Worm (Caenorhabditis elegans) whole organism, L3 larva: ENCODE data around the gene dpy-17.

Experiments used
- aly-2 ChIP-seq: fragments of 150-350 bp; optimal IDR thresholded peaks from 2 replicates; lab custom pipeline; 2014; ENCODE audit warnings: missing biosample characterization, missing genetic modification characterization
- ama-1 ChIP-seq: fragments of 150-350 bp; optimal IDR thresholded peaks from 2 replicates; lab custom pipeline; 2018
- ceh-16 ChIP-seq: sonication (generic microtip); optimal IDR thresholded peaks from 2 replicates; lab custom pipeline; 2017; ENCODE audit warnings: missing biosample characterization, missing genetic modification characterization
- ceh-28 ChIP-seq: fragments of 150-350 bp; optimal IDR thresholded peaks from 2 replicates; lab custom pipeline; 2014; ENCODE audit warnings: missing biosample characterization, missing genetic modification reagents, missing genetic modification characterization
- ceh-82 ChIP-seq: fragments of 150-350 bp; optimal IDR thresholded peaks from 2 replicates; lab custom pipeline; 2014; ENCODE audit warnings: missing biosample characterization, missing genetic modification characterization
- ceh-9 ChIP-seq: sonication (generic microtip); optimal IDR thresholded peaks from 2 replicates; lab custom pipeline; 2018; ENCODE audit warnings: missing biosample characterization, missing genetic modification characterization
- daf-12 ChIP-seq: fragments of 150-350 bp; optimal IDR thresholded peaks from 2 replicates; lab custom pipeline; 2014; ENCODE audit warnings: missing biosample characterization, missing genetic modification reagents, missing genetic modification characterization
- egl-27 ChIP-seq: sonication (generic microtip); optimal IDR thresholded peaks from 4 replicates; lab custom pipeline; 2017; ENCODE audit warnings: missing biosample characterization, missing genetic modification reagents, missing genetic modification characterization
- egl-5 ChIP-seq: fragments of 150-350 bp; optimal IDR thresholded peaks from 2 replicates; lab custom pipeline; 2017; ENCODE audit warnings: missing biosample characterization, missing genetic modification reagents, missing genetic modification characterization, inconsistent platforms
- elt-1 ChIP-seq: fragments of 150-350 bp; optimal IDR thresholded peaks from 2 replicates; lab custom pipeline; 2014; ENCODE audit warnings: missing biosample characterization, missing genetic modification characterization
- elt-2 ChIP-seq: sonication (generic microtip); optimal IDR thresholded peaks from 2 replicates; lab custom pipeline; 2016; ENCODE audit warnings: missing genetic modification reagents, mild to moderate bottlenecking, missing genetic modification characterization, missing compliant biosample characterization
- elt-3 ChIP-seq, 3 experiments: fragments of 150-350 bp in 1 of 3; sonication (generic microtip) in 2 of 3; optimal IDR thresholded peaks; 2 replicates in 2 of 3; 4 replicates in 1 of 3; lab custom pipeline; 2014 to 2017; ENCODE audit warnings: missing biosample characterization in 3 of 3, missing genetic modification characterization in 3 of 3
- eor-1 ChIP-seq, 2 experiments: fragments of 150-350 bp; optimal IDR thresholded peaks; 2 replicates each; lab custom pipeline; 2014 to 2018; ENCODE audit warnings: missing biosample characterization in 2 of 2, missing genetic modification characterization in 2 of 2
- fkh-10 ChIP-seq: sonication (generic microtip); optimal IDR thresholded peaks from 2 replicates; lab custom pipeline; 2017; ENCODE audit warnings: missing biosample characterization, missing genetic modification reagents, missing genetic modification characterization
- fkh-2 ChIP-seq: fragments of 150-350 bp; optimal IDR thresholded peaks from 2 replicates; lab custom pipeline; 2014; ENCODE audit warnings: missing biosample characterization, missing genetic modification reagents, missing genetic modification characterization
- hmg-11 ChIP-seq: sonication (generic microtip); optimal IDR thresholded peaks from 2 replicates; lab custom pipeline; 2016; ENCODE audit warnings: missing genetic modification characterization, missing compliant biosample characterization
- jun-1 ChIP-seq: fragments of 150-350 bp; optimal IDR thresholded peaks from 2 replicates; lab custom pipeline; 2014; ENCODE audit warnings: missing biosample characterization, missing genetic modification reagents, missing genetic modification characterization
- lin-15B ChIP-seq: fragments of 150-350 bp; optimal IDR thresholded peaks from 2 replicates; lab custom pipeline; 2014; ENCODE audit warnings: missing biosample characterization, missing genetic modification characterization
- lin-39 ChIP-seq: fragments of 150-350 bp; optimal IDR thresholded peaks from 2 replicates; lab custom pipeline; 2018; ENCODE audit warnings: missing biosample characterization, missing genetic modification reagents, missing genetic modification characterization
- lsy-12 ChIP-seq: sonication (generic microtip); optimal IDR thresholded peaks from 2 replicates; lab custom pipeline; 2016; ENCODE audit warnings: mild to moderate bottlenecking, missing genetic modification characterization, missing compliant biosample characterization
- mdl-1 ChIP-seq: fragments of 150-350 bp; optimal IDR thresholded peaks from 2 replicates; lab custom pipeline; 2014; ENCODE audit warnings: missing biosample characterization, missing genetic modification characterization
- mml-1 ChIP-seq: fragments of 150-350 bp; sonication (generic microtip); optimal IDR thresholded peaks from 3 replicates; lab custom pipeline; 2014; ENCODE audit warnings: missing biosample characterization, missing genetic modification characterization
- nfya-1 ChIP-seq: sonication (generic microtip); optimal IDR thresholded peaks from 2 replicates; lab custom pipeline; 2017; ENCODE audit warnings: missing genetic modification characterization, mild to moderate bottlenecking, missing compliant biosample characterization, antibody characterized with exemption, moderate library complexity; ENCODE audit not compliant: insufficient read depth
- nhr-11 ChIP-seq: fragments of 150-350 bp; optimal IDR thresholded peaks from 2 replicates; lab custom pipeline; 2014; ENCODE audit warnings: missing biosample characterization, missing genetic modification characterization
- nhr-12 ChIP-seq: fragments of 150-350 bp; optimal IDR thresholded peaks from 2 replicates; lab custom pipeline; 2014; ENCODE audit warnings: missing biosample characterization, missing genetic modification characterization
- nhr-23 ChIP-seq: fragments of 150-350 bp; optimal IDR thresholded peaks from 2 replicates; lab custom pipeline; 2014; ENCODE audit warnings: missing biosample characterization, missing genetic modification reagents, missing genetic modification characterization
- nhr-237 ChIP-seq: fragments of 150-350 bp; optimal IDR thresholded peaks from 2 replicates; lab custom pipeline; 2014; ENCODE audit warnings: missing biosample characterization, missing genetic modification characterization
- nhr-25 ChIP-seq: sonication (generic microtip); optimal IDR thresholded peaks from 2 replicates; lab custom pipeline; 2017; ENCODE audit warnings: missing biosample characterization, missing genetic modification characterization
- nhr-28 ChIP-seq: fragments of 150-350 bp; optimal IDR thresholded peaks from 2 replicates; lab custom pipeline; 2014; ENCODE audit warnings: missing biosample characterization, missing genetic modification characterization
- nhr-43 ChIP-seq: sonication (generic microtip); optimal IDR thresholded peaks from 2 replicates; lab custom pipeline; 2016; ENCODE audit warnings: mild to moderate bottlenecking, missing genetic modification characterization, missing compliant biosample characterization; ENCODE audit not compliant: poor library complexity, severe bottlenecking
- nhr-67 ChIP-seq: fragments of 150-350 bp; optimal IDR thresholded peaks from 2 replicates; lab custom pipeline; 2014; ENCODE audit warnings: missing biosample characterization, missing genetic modification characterization
- nhr-77 ChIP-seq: fragments of 150-350 bp; optimal IDR thresholded peaks from 2 replicates; lab custom pipeline; 2014; ENCODE audit warnings: missing biosample characterization, missing genetic modification characterization
- pqm-1 ChIP-seq: fragments of 150-350 bp; optimal IDR thresholded peaks from 2 replicates; lab custom pipeline; 2017; ENCODE audit warnings: missing biosample characterization, missing genetic modification characterization, inconsistent platforms
- sea-2 ChIP-seq: fragments of 150-350 bp; sonication (generic microtip); optimal IDR thresholded peaks from 4 replicates; lab custom pipeline; 2014; ENCODE audit warnings: missing biosample characterization, missing genetic modification reagents, missing genetic modification characterization
- skn-1 ChIP-seq: fragments of 150-350 bp; optimal IDR thresholded peaks from 2 replicates; lab custom pipeline; 2014; ENCODE audit warnings: missing biosample characterization, missing genetic modification characterization
- snpc-4 ChIP-seq: fragments of 150-350 bp; optimal IDR thresholded peaks from 2 replicates; lab custom pipeline; 2014; ENCODE audit warnings: missing biosample characterization, missing genetic modification characterization
- tbx-2 ChIP-seq: sonication (generic microtip); optimal IDR thresholded peaks from 2 replicates; lab custom pipeline; 2016; ENCODE audit warnings: mild to moderate bottlenecking, missing genetic modification characterization, missing compliant biosample characterization
- unc-39 ChIP-seq: sonication (generic microtip); optimal IDR thresholded peaks from 4 replicates; lab custom pipeline; 2017; ENCODE audit warnings: missing biosample characterization, missing genetic modification characterization
- unc-62 ChIP-seq: fragments of 150-350 bp; sonication (generic microtip); optimal IDR thresholded peaks from 4 replicates; lab custom pipeline; 2014; ENCODE audit warnings: missing biosample characterization, missing genetic modification reagents, missing genetic modification characterization
- zag-1 ChIP-seq: fragments of 150-350 bp; optimal IDR thresholded peaks from 2 replicates; lab custom pipeline; 2014; ENCODE audit warnings: missing biosample characterization, missing genetic modification characterization
- ztf-11 ChIP-seq: fragments of 150-350 bp; optimal IDR thresholded peaks from 2 replicates; lab custom pipeline; 2014; ENCODE audit warnings: missing biosample characterization, missing genetic modification characterization
- ztf-4 ChIP-seq: fragments of 150-350 bp; optimal IDR thresholded peaks from 2 replicates; lab custom pipeline; 2014; ENCODE audit warnings: missing biosample characterization, missing genetic modification characterization

The dpy-17 gene

DNA sequence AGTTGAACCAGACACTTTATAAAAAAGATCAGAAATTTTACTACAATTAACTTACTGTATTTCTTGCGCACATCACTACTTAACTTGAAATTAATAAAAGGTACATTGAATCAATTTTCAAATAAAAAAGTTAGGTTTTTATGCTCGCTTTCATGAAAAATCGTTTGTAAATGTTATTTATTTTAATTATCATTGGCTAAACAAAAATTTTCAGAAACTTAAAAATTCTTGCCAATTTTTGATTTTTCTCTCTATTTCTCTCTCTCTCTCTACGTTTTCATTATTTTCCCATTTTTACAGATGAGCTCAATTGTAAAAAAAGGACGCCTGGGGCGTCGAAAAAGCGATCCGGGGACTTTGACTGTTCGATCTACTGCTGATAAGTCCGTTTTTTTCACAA, 2.3 kb downstream of the dpy-17 start, which contains the start of gene sax-2:
Gene sax-2 (plus strand): TSS at position 301 of the 400 bp plus-strand sequence.
- TF ChIP-seq ztf-11 (tag; lab: Kevin White, UChicago) (no peak), ceh-82 (tag; lab: Kevin White, UChicago) (no peak), daf-12 (tag; lab: Kevin White, UChicago) (no peak), mdl-1 (tag; lab: Kevin White, UChicago) (no peak), nhr-77 (tag; lab: Kevin White, UChicago) (no peak), nhr-23 (tag; lab: Kevin White, UChicago) (no peak), nhr-67 (no peak), lin-15B (tag; lab: Kevin White, UChicago) (no peak), tbx-2 (tag; lab: Kevin White, UChicago) (no peak), nhr-43 (tag; lab: Kevin White, UChicago) (no peak), mml-1 (tag; lab: Kevin White, UChicago) (no peak), ceh-16 (no peak), ceh-9 (tag; lab: Kevin White, UChicago) (no peak), nhr-28 (tag; lab: Kevin White, UChicago) (no peak), unc-39 (tag; lab: Kevin White, UChicago) (no peak), fkh-10 (GFP tag; lab: Kevin White, UChicago) (no peak), nhr-237 (no peak), skn-1 (no peak)

- TF ChIP-seq ztf-4 (tag; lab: Kevin White, UChicago) (no peak), skn-1 (no peak), nhr-23 (tag; lab: Kevin White, UChicago) (no peak), mml-1 (tag; lab: Kevin White, UChicago) (no peak), fkh-2 (tag; lab: Kevin White, UChicago) (no peak), ceh-82 (tag; lab: Kevin White, UChicago) (no peak), zag-1 (no peak), elt-3 (tag; optimal IDR thresholded peaks at IDR 0.05; lab: Kevin White, UChicago) (no peak), lin-39 (tag; lab: Kevin White, UChicago) (no peak)
Measured at ce11 chrIII:5112399-5112798, 5.3 kb downstream of the dpy-17 start.

DNA sequence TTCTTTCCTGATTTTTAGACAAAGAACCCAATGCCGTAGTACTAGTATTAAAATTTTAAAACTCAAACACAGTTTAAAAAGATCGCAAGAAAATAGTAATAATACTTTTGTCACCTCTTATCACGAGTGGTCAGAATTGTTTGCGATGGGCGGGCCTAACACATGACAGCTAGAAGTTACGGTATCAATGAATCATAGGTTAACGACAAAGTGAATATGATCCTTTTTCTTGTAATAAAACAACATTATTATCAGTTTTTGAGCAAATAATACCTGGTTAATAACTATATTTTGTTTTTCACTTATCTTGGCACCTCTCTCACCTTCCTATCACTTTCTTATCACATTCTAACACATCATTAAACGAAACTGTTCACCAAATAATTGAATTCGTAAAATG, 5.9 kb downstream of the dpy-17 start:
- TF ChIP-seq aly-2 (no peak), pqm-1 (tag; lab: Kevin White, UChicago) (peak; percentile 55), nhr-11 (no peak), elt-2 (tag; lab: Kevin White, UChicago) (peak; percentile 65), ama-1 (lab: Kevin White, UChicago) (no peak)

DNA sequence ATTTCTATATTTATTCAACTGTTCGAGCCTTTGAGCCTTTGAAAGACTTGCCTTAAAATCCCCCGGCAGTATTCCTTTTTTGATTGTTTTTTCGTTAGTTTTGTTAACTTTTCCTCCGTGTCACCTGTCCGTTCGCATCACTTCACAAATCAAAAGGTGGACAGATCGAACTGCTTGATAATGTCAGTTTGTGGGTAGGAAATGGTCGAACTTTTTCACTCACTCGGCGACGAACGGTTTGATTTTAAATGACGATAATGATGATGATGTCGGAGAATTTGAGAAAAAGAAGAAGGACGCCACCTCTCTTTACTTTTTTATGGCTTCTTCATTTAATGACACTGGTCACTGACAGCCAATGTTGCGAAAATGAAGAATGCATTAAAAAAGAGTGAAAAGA, 11.9 kb downstream of the dpy-17 start:
- no peak for TF ChIP-seq nhr-43 (tag; lab: Kevin White, UChicago)
- peak; percentile 63 for TF ChIP-seq elt-1 (tag; lab: Kevin White, UChicago)
- peak; percentile 40 for TF ChIP-seq unc-62 (GFP tag; lab: Kevin White, UChicago)
- TF ChIP-seq egl-27 (tag; lab: Kevin White, UChicago): no peak
- TF ChIP-seq nhr-25 (tag; lab: Kevin White, UChicago): peak; percentile 39

DNA sequence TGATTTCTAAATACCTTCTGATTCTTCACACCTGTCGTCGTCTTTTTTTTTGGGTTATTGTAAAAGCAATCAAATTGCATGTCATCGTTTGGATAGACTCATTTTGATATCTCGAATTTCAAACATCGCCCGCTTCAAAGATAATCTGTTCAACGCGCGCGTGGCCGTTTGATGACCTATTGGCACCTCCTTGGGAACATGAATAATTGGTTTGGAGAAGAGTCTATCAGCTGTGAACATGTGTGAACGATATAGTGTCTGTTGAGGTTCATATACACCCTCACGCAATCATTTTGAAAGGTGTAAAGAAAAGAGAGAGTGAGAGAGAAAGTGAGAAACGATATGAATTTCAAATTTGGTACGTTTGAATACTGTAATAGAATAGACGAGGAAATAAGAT, 13.5 kb downstream of the dpy-17 start:
- TF ChIP-seq lsy-12 (tag; lab: Kevin White, UChicago) (no peak), ceh-82 (tag; lab: Kevin White, UChicago) (no peak), nhr-43 (tag; lab: Kevin White, UChicago) (no peak), nhr-28 (tag; lab: Kevin White, UChicago) (no peak), egl-5 (tag; lab: Kevin White, UChicago) (no peak), nhr-237 (no peak), nfya-1 (tag; lab: Kevin White, UChicago) (no peak), eor-1 (tag; optimal IDR thresholded peaks at IDR 0.05; lab: Kevin White, UChicago) (no peak), ceh-16 (no peak), jun-1 (no peak), nhr-12 (no peak), snpc-4 (tag; lab: Kevin White, UChicago) (no peak), elt-2 (tag; lab: Kevin White, UChicago) (no peak), hmg-11 (tag; lab: Kevin White, UChicago) (no peak), ceh-9 (tag; lab: Kevin White, UChicago) (no peak), sea-2 (GFP tag; lab: Kevin White, UChicago) (no peak), ceh-28 (no peak)
